Worm (Caenorhabditis elegans): Measurements from ENCODE around the gene F19H6.6.

Gene F19H6.6

ce11 chrX:12360444-12360843 lies at the start of gene F19H6.6, which contains the start of gene nspc-15:
Gene F19H6.6, plus strand, starts transcription at chrX:12360827.
Gene nspc-15, plus strand, starts transcription at chrX:12360744.
- no peak for TF ChIP-seq unc-62 (GFP tag; optimal IDR thresholded peaks at IDR 0.05)

ce11 chrX:12313779-12314178 lies 46.8 kb upstream of the F19H6.6 start:
- no peak for TF ChIP-seq unc-62 (GFP tag; optimal IDR thresholded peaks at IDR 0.05)

- no peak for TF ChIP-seq unc-62 (GFP tag; optimal IDR thresholded peaks at IDR 0.05)
These were observed 46.2 kb upstream of the F19H6.6 start for ce11 chrX:12314395-12314794.

- TF ChIP-seq unc-62 (GFP tag; optimal IDR thresholded peaks at IDR 0.05), result no peak
These were observed 45.4 kb upstream of the F19H6.6 start, which contains the start of gene xtr-2 for ce11 chrX:12315268-12315667. Gene xtr-2, plus strand, starts transcription at chrX:12315568.

ce11 chrX:12317560-12317959 lies 43.1 kb upstream of the F19H6.6 start:
- no peak for TF ChIP-seq unc-62 (GFP tag; optimal IDR thresholded peaks at IDR 0.05)

ce11 chrX:12320737-12321136 lies 39.9 kb upstream of the F19H6.6 start, which contains the start of gene ceh-40:
Gene ceh-40, minus strand, starts transcription at chrX:12320777.
- TF ChIP-seq unc-62 (GFP tag; optimal IDR thresholded peaks at IDR 0.05), result no peak

- TF ChIP-seq unc-62 (GFP tag; optimal IDR thresholded peaks at IDR 0.05), result no peak
These were observed 39.3 kb upstream of the F19H6.6 start, which contains the start of gene F17A2.13 for ce11 chrX:12321357-12321756. Gene F17A2.13, plus strand, starts transcription at chrX:12321657.

- TF ChIP-seq unc-62 (GFP tag; optimal IDR thresholded peaks at IDR 0.05), result no peak
These were observed 37.2 kb upstream of the F19H6.6 start, which contains the start of gene srd-40 for ce11 chrX:12323439-12323838. Gene srd-40, plus strand, starts transcription at chrX:12323739.

ce11 chrX:12326424-12326823 lies 34.2 kb upstream of the F19H6.6 start, which contains the start of gene srd-41:
Gene srd-41, plus strand, starts transcription at chrX:12326724.
- TF ChIP-seq unc-62 (GFP tag; optimal IDR thresholded peaks at IDR 0.05), result no peak

ce11 chrX:12328676-12329075 lies 32.0 kb upstream of the F19H6.6 start, which contains the start of gene srd-45:
Gene srd-45, plus strand, starts transcription at chrX:12328976.
- no peak for TF ChIP-seq unc-62 (GFP tag; optimal IDR thresholded peaks at IDR 0.05)

ce11 chrX:12331795-12332194 lies 28.8 kb upstream of the F19H6.6 start, which contains the start of gene srd-46:
Gene srd-46, plus strand, starts transcription at chrX:12332095.
- no peak for TF ChIP-seq unc-62 (GFP tag; optimal IDR thresholded peaks at IDR 0.05)

ce11 chrX:12333479-12333878 lies 27.1 kb upstream of the F19H6.6 start, which contains the start of gene srd-47:
Gene srd-47, plus strand, starts transcription at chrX:12333642.
- TF ChIP-seq unc-62 (GFP tag; optimal IDR thresholded peaks at IDR 0.05), result no peak

ce11 chrX:12335808-12336207 lies 24.8 kb upstream of the F19H6.6 start, which contains the start of gene srd-48:
Gene srd-48, plus strand, starts transcription at chrX:12336108.
- TF ChIP-seq unc-62 (GFP tag; optimal IDR thresholded peaks at IDR 0.05), result no peak

- TF ChIP-seq unc-62 (GFP tag; optimal IDR thresholded peaks at IDR 0.05), result no peak
These were observed 22.7 kb upstream of the F19H6.6 start, which contains the start of gene srd-44 for ce11 chrX:12337846-12338490. Gene srd-44, plus strand, starts transcription at chrX:12338440.

- no peak for TF ChIP-seq unc-62 (GFP tag; optimal IDR thresholded peaks at IDR 0.05)
These were observed 19.3 kb upstream of the F19H6.6 start, which contains the start of gene zig-2 for ce11 chrX:12341338-12341737. Gene zig-2, minus strand, starts transcription at chrX:12341438.

- no peak for TF ChIP-seq unc-62 (GFP tag; optimal IDR thresholded peaks at IDR 0.05)
These were observed 17.3 kb upstream of the F19H6.6 start, which contains the start of the genes nspc-9 and nspc-10 for ce11 chrX:12343279-12343678. Gene nspc-9, minus strand, starts transcription at chrX:12343379. Gene nspc-10, plus strand, starts transcription at chrX:12343609.

ce11 chrX:12346729-12347128 lies 13.9 kb upstream of the F19H6.6 start, which contains the start of gene F42F12.11:
Gene F42F12.11, plus strand, starts transcription at chrX:12347029.
- TF ChIP-seq unc-62 (GFP tag; optimal IDR thresholded peaks at IDR 0.05), result no peak
